Worm (Caenorhabditis elegans): ENCODE data around the gene glr-8.
A peak's percentile ranks its signal among the peaks of the same experiment; 100 is the strongest.

Gene glr-8

ce11 chrX:6499736-6500135 lies 6.0 kb upstream of the glr-8 start, which contains the start of gene actl-1:
actl-1 (minus strand) TSS chrX:6499836.
- TF ChIP-seq zag-1 (tag; optimal IDR thresholded peaks at IDR 0.05): no peak
- TF ChIP-seq aly-2 (tag; optimal IDR thresholded peaks at IDR 0.05): no peak
- no peak for TF ChIP-seq nhr-67 (tag; optimal IDR thresholded peaks at IDR 0.05)
- TF ChIP-seq sea-2 (GFP tag; optimal IDR thresholded peaks at IDR 0.05): no peak
- TF ChIP-seq nhr-76 (tag; optimal IDR thresholded peaks at IDR 0.05): no peak
- TF ChIP-seq nhr-77 (tag; optimal IDR thresholded peaks at IDR 0.05): no peak
- TF ChIP-seq unc-62 (GFP tag; optimal IDR thresholded peaks at IDR 0.05): no peak
- TF ChIP-seq nhr-23 (tag; optimal IDR thresholded peaks at IDR 0.05): no peak
- no peak for TF ChIP-seq ceh-28 (tag; optimal IDR thresholded peaks at IDR 0.05)
- no peak for TF ChIP-seq lin-39 (tag; optimal IDR thresholded peaks at IDR 0.05)

ce11 chrX:6503148-6503547 lies 2.6 kb upstream of the glr-8 start:
- TF ChIP-seq egl-5 (tag; optimal IDR thresholded peaks at IDR 0.05) (no peak), elt-2 (tag; optimal IDR thresholded peaks at IDR 0.05) (peak; percentile 64), ceh-9 (tag; optimal IDR thresholded peaks at IDR 0.05) (no peak), pqm-1 (tag; optimal IDR thresholded peaks at IDR 0.05) (peak; percentile 4)

ce11 chrX:6505008-6505407 lies 772 bp upstream of the glr-8 start, which contains the start of gene cdf-1:
cdf-1 (minus strand) TSS chrX:6505143.
- TF ChIP-seq nhr-23 (tag; optimal IDR thresholded peaks at IDR 0.05) (peak; percentile 45), lin-15B (tag; optimal IDR thresholded peaks at IDR 0.05) (peak; percentile 16), nfya-1 (tag; optimal IDR thresholded peaks at IDR 0.05; ENCODE audit: insufficient read depth) (peak; percentile 23), lsy-12 (tag; optimal IDR thresholded peaks at IDR 0.05) (no peak)

- no peak for TF ChIP-seq ztf-4 (tag; optimal IDR thresholded peaks at IDR 0.05)
- peak; percentile 29 for TF ChIP-seq egl-5 (tag; optimal IDR thresholded peaks at IDR 0.05)
- no peak for TF ChIP-seq daf-12 (tag; optimal IDR thresholded peaks at IDR 0.05)
- TF ChIP-seq elt-2 (tag; optimal IDR thresholded peaks at IDR 0.05): no peak
- TF ChIP-seq nhr-237 (tag; optimal IDR thresholded peaks at IDR 0.05): no peak
- TF ChIP-seq jun-1 (tag; optimal IDR thresholded peaks at IDR 0.05): no peak
- no peak for TF ChIP-seq lin-15B (tag; optimal IDR thresholded peaks at IDR 0.05)
- TF ChIP-seq ceh-82 (tag; optimal IDR thresholded peaks at IDR 0.05): no peak
Measured at ce11 chrX:6507734-6508133, 2.0 kb downstream of the glr-8 start.

- TF ChIP-seq pqm-1 (tag; optimal IDR thresholded peaks at IDR 0.05) (peak; percentile 27), ceh-16 (tag; optimal IDR thresholded peaks at IDR 0.05) (no peak), elt-2 (tag; optimal IDR thresholded peaks at IDR 0.05) (peak; percentile 59), pha-4 (tag; optimal IDR thresholded peaks at IDR 0.05) (no peak), egl-5 (tag; optimal IDR thresholded peaks at IDR 0.05) (peak; percentile 49)
Measured at ce11 chrX:6509813-6510212, 4.0 kb downstream of the glr-8 start.

- TF ChIP-seq ceh-28 (tag; optimal IDR thresholded peaks at IDR 0.05) (no peak), nhr-23 (tag; optimal IDR thresholded peaks at IDR 0.05) (no peak), fkh-2 (tag; optimal IDR thresholded peaks at IDR 0.05) (no peak), nhr-43 (tag; optimal IDR thresholded peaks at IDR 0.05; ENCODE audit: poor library complexity, severe bottlenecking) (no peak), zag-1 (tag; optimal IDR thresholded peaks at IDR 0.05) (no peak), daf-12 (tag; optimal IDR thresholded peaks at IDR 0.05) (no peak), mdl-1 (tag; optimal IDR thresholded peaks at IDR 0.05) (no peak), unc-62 (GFP tag; optimal IDR thresholded peaks at IDR 0.05) (no peak), ceh-82 (tag; optimal IDR thresholded peaks at IDR 0.05) (no peak), nhr-11 (tag; optimal IDR thresholded peaks at IDR 0.05) (no peak), snpc-4 (tag; optimal IDR thresholded peaks at IDR 0.05) (no peak), nfya-1 (tag; optimal IDR thresholded peaks at IDR 0.05; ENCODE audit: insufficient read depth) (no peak), nhr-25 (tag; optimal IDR thresholded peaks at IDR 0.05) (no peak), pha-4 (tag; optimal IDR thresholded peaks at IDR 0.05) (no peak)
Measured at ce11 chrX:6510627-6511026, 4.8 kb downstream of the glr-8 start, which contains the start of gene ttr-36. ttr-36 (plus strand) TSS chrX:6510927.

- TF ChIP-seq sea-2 (GFP tag; optimal IDR thresholded peaks at IDR 0.05): no peak
- no peak for TF ChIP-seq daf-12 (tag; optimal IDR thresholded peaks at IDR 0.05)
Measured at ce11 chrX:6511985-6512384, 6.2 kb downstream of the glr-8 start, which contains the start of gene ttr-35. ttr-35 (plus strand) TSS chrX:6512285.

Measured in whole organism, L3 larva.